Worm (Caenorhabditis elegans) whole organism, mixed stage, embryonic: ENCODE results near the gene srw-85.

Source experiments
- elt-3 ChIP-seq: fragments of 150-350 bp; optimal IDR thresholded peaks from 2 replicates; lab custom pipeline; 2014; ENCODE audit warnings: missing biosample characterization, missing genetic modification characterization
- pha-4 ChIP-seq: fragments of 150-350 bp; optimal IDR thresholded peaks from 2 replicates; lab custom pipeline; 2018; ENCODE audit warnings: missing biosample characterization, missing genetic modification reagents, missing genetic modification characterization
- snpc-4 ChIP-seq: fragments of 150-350 bp; optimal IDR thresholded peaks from 2 replicates; lab custom pipeline; 2014; ENCODE audit warnings: missing biosample characterization, missing genetic modification characterization

DNA sequence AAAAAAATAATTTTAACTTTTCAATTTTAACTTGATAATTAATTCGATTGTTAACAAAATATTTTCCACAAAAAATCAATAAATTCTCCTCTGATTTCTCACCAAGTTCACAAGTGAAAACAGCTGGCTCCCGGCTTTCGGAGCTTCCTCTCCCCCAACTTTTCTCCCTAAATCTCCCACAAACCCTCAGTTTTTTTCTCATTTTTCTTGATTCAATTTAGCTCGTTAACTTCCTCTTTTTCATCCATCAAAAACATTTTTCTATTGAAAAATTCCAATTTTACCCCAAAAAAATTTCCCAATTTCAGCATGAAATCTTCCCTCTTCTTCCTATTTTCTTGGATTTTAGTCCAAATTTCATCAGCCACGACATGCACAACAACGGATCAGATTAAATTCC is 39.4 kb upstream of the srw-85 start, which contains the start of gene Y43F8B.11:
- no peak for TF ChIP-seq elt-3 (tag; lab: Kevin White, UChicago)
- TF ChIP-seq snpc-4 = no peak
- no peak for TF ChIP-seq pha-4 (tag; lab: Kevin White, UChicago)
